Worm (Caenorhabditis elegans) whole organism, early embryonic: ENCODE measurements around the gene gtap-1.

Source experiments
- B0310.2 ChIP-seq: sonication (generic microtip); optimal IDR thresholded peaks from 2 replicates; lab custom pipeline; 2016; ENCODE audit warnings: mild to moderate bottlenecking, missing genetic modification characterization, missing compliant biosample characterization
- F13C5.2 ChIP-seq: sonication (generic microtip); optimal IDR thresholded peaks from 2 replicates; lab custom pipeline; 2017; ENCODE audit warnings: mild to moderate bottlenecking, missing genetic modification characterization, inconsistent platforms, missing compliant biosample characterization
- aly-1 ChIP-seq: sonication (generic microtip); optimal IDR thresholded peaks from 2 replicates; lab custom pipeline; 2016; ENCODE audit warnings: missing genetic modification characterization, missing compliant biosample characterization
- ama-1 ChIP-seq: fragments of 150-350 bp; optimal IDR thresholded peaks from 2 replicates; lab custom pipeline; 2014
- ceh-13 ChIP-seq: fragments of 200-800 bp; sonication (Bioruptor generic); optimal IDR thresholded peaks from 2 replicates; lab custom pipeline; 2018; ENCODE audit warnings: mild to moderate bottlenecking, missing genetic modification characterization, missing compliant biosample characterization
- ceh-36 ChIP-seq: sonication (generic microtip); optimal IDR thresholded peaks from 2 replicates; lab custom pipeline; 2016; ENCODE audit warnings: missing genetic modification characterization, inconsistent platforms, missing compliant biosample characterization
- ets-7 ChIP-seq: sonication (generic microtip); optimal IDR thresholded peaks from 2 replicates; lab custom pipeline; 2016; ENCODE audit warnings: missing genotype, missing genetic modification characterization, missing compliant biosample characterization
- flt-1 ChIP-seq: fragments of 200-800 bp; sonication (Bioruptor generic); IDR thresholded peaks from 2 replicates; pipeline ENCODE4 v1.3.6; 2022; ENCODE audit warnings: missing genetic modification characterization, missing compliant biosample characterization
- hmbx-1 ChIP-seq: sonication (generic microtip); optimal IDR thresholded peaks from 2 replicates; lab custom pipeline; 2016; ENCODE audit warnings: mild to moderate bottlenecking, missing genetic modification characterization, missing compliant biosample characterization
- hmg-4 ChIP-seq: fragments of 200-800 bp; sonication (Bioruptor generic); optimal IDR thresholded peaks from 2 replicates; lab custom pipeline; 2018; ENCODE audit warnings: mild to moderate bottlenecking, missing genetic modification characterization, missing compliant biosample characterization
- hnd-1 ChIP-seq: sonication (generic microtip); optimal IDR thresholded peaks from 2 replicates; lab custom pipeline; 2016; ENCODE audit warnings: missing genetic modification characterization, missing compliant biosample characterization
- pes-1 ChIP-seq: fragments of 200-800 bp; sonication (Bioruptor generic); IDR thresholded peaks from 2 replicates; pipeline ENCODE4 v1.3.6; 2022; ENCODE audit warnings: missing genetic modification reagents, missing genetic modification characterization, missing compliant biosample characterization
- scrt-1 ChIP-seq: fragments of 200-800 bp; sonication (Bioruptor generic); IDR thresholded peaks from 2 replicates; pipeline ENCODE4 v1.3.6; 2022; ENCODE audit warnings: missing genetic modification characterization, missing compliant biosample characterization
- sea-1 ChIP-seq: fragments of 200-800 bp; sonication (Bioruptor generic); conservative IDR thresholded peaks from 2 replicates; pipeline ENCODE4 v1.3.6; 2022; ENCODE audit warnings: missing genetic modification characterization, missing compliant biosample characterization
- tbx-11 ChIP-seq: fragments of 200-800 bp; sonication (Bioruptor generic); IDR thresholded peaks from 2 replicates; pipeline ENCODE4 v1.3.6; 2022; ENCODE audit warnings: missing genetic modification characterization, missing compliant biosample characterization
- tbx-37 ChIP-seq: fragments of 200-800 bp; sonication (Bioruptor generic); conservative IDR thresholded peaks from 2 replicates; pipeline ENCODE4 v1.3.6; 2022; ENCODE audit warnings: missing genetic modification reagents, missing genetic modification characterization, missing compliant biosample characterization
- tra-4 ChIP-seq: sonication (generic microtip); optimal IDR thresholded peaks from 2 replicates; lab custom pipeline; 2017; ENCODE audit warnings: missing genetic modification characterization, missing compliant biosample characterization

Gene gtap-1

DNA sequence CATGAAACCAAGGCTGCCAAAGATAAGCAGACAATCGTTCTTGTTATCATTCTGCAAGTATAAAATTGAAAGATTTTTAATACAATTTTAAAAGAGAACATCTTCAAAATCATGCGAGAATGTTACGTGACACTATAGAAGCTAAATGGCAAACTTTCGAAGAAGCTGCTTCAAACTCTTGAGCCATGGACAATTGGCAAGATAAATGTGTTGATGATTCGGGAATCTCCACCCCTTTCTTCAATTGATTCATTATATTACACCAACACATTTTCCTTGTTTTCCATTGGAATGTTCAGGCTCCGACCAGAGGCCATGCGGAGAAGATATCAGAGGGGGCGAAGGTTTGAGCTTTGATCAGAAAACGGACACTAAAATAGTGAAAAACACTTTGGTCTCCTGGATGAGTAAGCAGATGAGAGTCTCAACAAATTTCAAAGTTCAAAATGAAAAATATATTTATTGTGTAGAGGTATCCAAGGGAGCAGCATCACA is 8.1 kb upstream of the gtap-1 start, which contains the start of gene lec-5:
lec-5 (minus strand) TSS at position 51 of the 495 bp plus-strand sequence.
- TF ChIP-seq pes-1 (GFP tag; lab: Robert Waterston, UW) (no peak), scrt-1 (GFP tag; lab: Robert Waterston, UW) (no peak), ceh-36 (tag; lab: Kevin White, UChicago) (no peak), hmg-4 (no peak), hmbx-1 (tag; lab: Kevin White, UChicago) (no peak), ceh-13 (GFP tag; lab: Kevin White, UChicago) (no peak)

DNA sequence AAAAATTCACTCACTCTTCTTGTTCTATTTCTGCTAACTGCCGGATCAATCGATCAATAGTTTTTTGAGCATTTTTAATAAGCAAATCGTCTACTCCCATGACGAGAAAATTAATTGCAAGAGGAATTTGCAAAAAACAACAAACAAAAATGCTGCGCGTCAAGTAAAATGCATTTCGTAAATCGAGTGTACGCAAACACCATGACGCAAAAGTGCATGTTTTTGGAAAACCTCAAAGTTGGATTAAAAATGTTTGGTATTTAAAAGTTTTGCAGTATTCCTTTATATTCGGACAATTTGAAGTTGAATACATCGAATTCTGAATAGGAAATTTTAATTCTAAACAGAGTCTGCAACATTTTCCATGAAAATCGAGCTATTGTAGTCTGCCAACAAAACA is 6.2 kb upstream of the gtap-1 start, which contains the start of gene ZK1248.19:
ZK1248.19 (minus strand) TSS at position 188 of the 400 bp plus-strand sequence.
- TF ChIP-seq tra-4 (tag; lab: Kevin White, UChicago) (no peak), ets-7 (tag; lab: Kevin White, UChicago) (no peak), ceh-36 (tag; lab: Kevin White, UChicago) (no peak), B0310.2 (tag; lab: Kevin White, UChicago) (no peak), scrt-1 (GFP tag; lab: Robert Waterston, UW) (no peak), sea-1 (GFP tag; lab: Robert Waterston, UW) (no peak), flt-1 (GFP tag; lab: Robert Waterston, UW) (no peak), hnd-1 (tag; lab: Kevin White, UChicago) (no peak), F13C5.2 (tag; lab: Kevin White, UChicago) (no peak), hmbx-1 (tag; lab: Kevin White, UChicago) (no peak), pes-1 (GFP tag; lab: Robert Waterston, UW) (no peak), hmg-4 (no peak), tbx-11 (no peak), tbx-37 (GFP tag; lab: Robert Waterston, UW) (no peak), aly-1 (tag; lab: Kevin White, UChicago) (no peak), ama-1 (lab: Kevin White, UChicago) (no peak), ceh-13 (GFP tag; lab: Kevin White, UChicago) (no peak)

DNA sequence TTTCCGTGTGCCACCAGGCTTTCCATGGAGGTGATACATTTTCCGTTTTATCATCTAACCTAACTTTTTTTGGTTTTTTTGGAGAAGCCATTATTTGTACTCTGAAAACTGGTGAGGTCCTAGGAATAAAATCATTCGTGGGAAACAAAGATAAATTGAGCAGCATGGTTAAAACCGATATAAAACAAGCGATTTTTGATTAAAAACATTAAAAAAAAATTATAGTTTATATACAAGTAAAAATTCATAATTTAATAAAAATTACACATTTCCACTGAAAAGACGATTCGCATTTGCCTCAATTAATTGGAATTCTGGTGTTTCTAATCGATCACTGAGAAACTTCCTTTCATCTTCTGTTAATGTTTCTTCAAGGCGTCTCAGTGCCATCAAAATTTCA is 5.4 kb upstream of the gtap-1 start, which contains the start of gene ZK1248.15:
ZK1248.15 (minus strand) TSS at position 101 of the 400 bp plus-strand sequence.
- no peak for TF ChIP-seq B0310.2 (tag; lab: Kevin White, UChicago)
- TF ChIP-seq pes-1 (GFP tag; lab: Robert Waterston, UW): no peak
- no peak for TF ChIP-seq tra-4 (tag; lab: Kevin White, UChicago)
- TF ChIP-seq aly-1 (tag; lab: Kevin White, UChicago): no peak
- TF ChIP-seq flt-1 (GFP tag; lab: Robert Waterston, UW): no peak
- TF ChIP-seq tbx-11: no peak
- no peak for TF ChIP-seq ceh-36 (tag; lab: Kevin White, UChicago)

DNA sequence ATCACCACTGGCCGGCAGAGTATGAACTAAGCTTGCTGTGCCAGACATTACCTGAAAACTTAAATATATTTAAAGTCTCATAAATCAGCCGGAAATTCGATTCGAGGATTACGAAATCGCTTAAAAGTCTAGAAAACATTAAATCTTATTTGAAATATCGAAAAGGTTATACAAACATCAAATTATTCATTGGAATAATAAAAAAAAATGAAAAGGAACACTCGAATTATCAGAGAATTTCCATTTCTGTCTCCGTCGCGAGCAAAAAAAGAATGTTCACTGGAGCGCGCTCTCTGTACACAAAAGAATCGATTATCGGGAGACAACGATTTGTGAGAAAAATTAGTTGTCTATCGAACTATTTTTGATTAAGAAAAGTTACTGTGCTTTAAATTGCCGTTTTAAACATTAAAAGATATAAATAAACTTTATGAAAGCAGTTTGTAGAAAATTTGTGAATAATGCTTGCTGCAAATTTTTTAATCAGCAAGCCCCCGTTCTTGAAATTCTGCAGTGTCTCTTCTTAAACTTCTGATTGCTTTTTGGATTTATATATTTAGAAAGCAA is 3.2 kb upstream of the gtap-1 start, which contains the start of gene fzo-1:
fzo-1 (minus strand) TSS at position 51 of the 567 bp plus-strand sequence.
- peak; percentile 40 for TF ChIP-seq hnd-1 (tag; lab: Kevin White, UChicago)
- peak; percentile 26 for TF ChIP-seq F13C5.2 (tag; lab: Kevin White, UChicago)
- peak; percentile 48 for TF ChIP-seq ets-7 (tag; lab: Kevin White, UChicago)
- TF ChIP-seq hmg-4: no peak
- peak; percentile 36 for TF ChIP-seq ceh-13 (GFP tag; lab: Kevin White, UChicago)
- TF ChIP-seq tbx-37 (GFP tag; lab: Robert Waterston, UW): 0 out of 2 replicates have a peak, but pooled peaks have one; percentile 26
- TF ChIP-seq B0310.2 (tag; lab: Kevin White, UChicago): peak; percentile 21
- TF ChIP-seq tra-4 (tag; lab: Kevin White, UChicago): peak; percentile 14
- TF ChIP-seq hmbx-1 (tag; lab: Kevin White, UChicago): no peak
- TF ChIP-seq aly-1 (tag; lab: Kevin White, UChicago): no peak
- TF ChIP-seq ceh-36 (tag; lab: Kevin White, UChicago): no peak

DNA sequence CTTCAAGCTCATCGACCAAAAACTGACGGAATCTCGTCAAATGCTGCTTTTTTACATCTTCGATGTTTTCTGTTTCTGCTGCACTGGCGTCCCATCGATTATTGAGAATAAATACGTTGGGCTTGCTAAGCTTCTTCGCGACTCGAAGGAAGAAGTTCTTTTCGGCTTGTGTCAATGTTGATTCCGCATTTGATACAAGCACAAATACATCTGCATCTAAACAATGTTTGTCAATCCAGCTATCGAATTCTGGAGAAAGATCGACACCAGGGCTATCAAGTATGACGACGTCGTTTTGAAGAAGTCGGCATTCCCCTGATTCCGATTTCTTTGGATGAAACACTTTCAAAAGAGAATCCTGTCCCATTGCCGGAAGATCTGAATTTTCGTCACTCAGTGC is 2.1 kb upstream of the gtap-1 start:
- TF ChIP-seq sea-1 (GFP tag; lab: Robert Waterston, UW) (no peak), pes-1 (GFP tag; lab: Robert Waterston, UW) (no peak), aly-1 (tag; lab: Kevin White, UChicago) (no peak), B0310.2 (tag; lab: Kevin White, UChicago) (no peak)

DNA sequence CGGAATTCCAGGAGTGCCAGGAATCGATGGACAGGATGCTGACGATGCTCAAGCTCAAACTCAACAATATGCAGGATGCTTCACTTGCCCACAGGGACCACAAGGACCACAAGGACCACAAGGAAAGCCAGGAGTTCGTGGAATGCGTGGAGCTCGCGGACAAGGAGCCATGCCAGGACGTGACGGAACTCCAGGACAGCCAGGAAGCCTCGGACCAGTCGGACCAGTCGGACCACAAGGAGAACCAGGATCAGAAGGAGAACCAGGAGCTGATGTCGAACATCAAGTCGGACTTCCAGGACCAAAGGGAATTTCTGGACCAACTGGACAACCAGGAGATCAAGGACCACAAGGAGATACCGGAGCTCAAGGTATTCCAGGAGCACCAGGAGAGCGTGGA is 1.7 kb downstream of the gtap-1 start:
- TF ChIP-seq tbx-37 (GFP tag; lab: Robert Waterston, UW) (no peak), ets-7 (tag; lab: Kevin White, UChicago) (no peak), hmg-4 (no peak), tbx-11 (no peak), tra-4 (tag; lab: Kevin White, UChicago) (no peak), hmbx-1 (tag; lab: Kevin White, UChicago) (no peak), scrt-1 (GFP tag; lab: Robert Waterston, UW) (no peak), B0310.2 (tag; lab: Kevin White, UChicago) (no peak), flt-1 (GFP tag; lab: Robert Waterston, UW) (no peak), aly-1 (tag; lab: Kevin White, UChicago) (no peak), F13C5.2 (tag; lab: Kevin White, UChicago) (no peak), pes-1 (GFP tag; lab: Robert Waterston, UW) (no peak), hnd-1 (tag; lab: Kevin White, UChicago) (no peak), sea-1 (GFP tag; lab: Robert Waterston, UW) (no peak), ama-1 (lab: Kevin White, UChicago) (no peak), ceh-36 (tag; lab: Kevin White, UChicago) (no peak), ceh-13 (GFP tag; lab: Kevin White, UChicago) (no peak)

DNA sequence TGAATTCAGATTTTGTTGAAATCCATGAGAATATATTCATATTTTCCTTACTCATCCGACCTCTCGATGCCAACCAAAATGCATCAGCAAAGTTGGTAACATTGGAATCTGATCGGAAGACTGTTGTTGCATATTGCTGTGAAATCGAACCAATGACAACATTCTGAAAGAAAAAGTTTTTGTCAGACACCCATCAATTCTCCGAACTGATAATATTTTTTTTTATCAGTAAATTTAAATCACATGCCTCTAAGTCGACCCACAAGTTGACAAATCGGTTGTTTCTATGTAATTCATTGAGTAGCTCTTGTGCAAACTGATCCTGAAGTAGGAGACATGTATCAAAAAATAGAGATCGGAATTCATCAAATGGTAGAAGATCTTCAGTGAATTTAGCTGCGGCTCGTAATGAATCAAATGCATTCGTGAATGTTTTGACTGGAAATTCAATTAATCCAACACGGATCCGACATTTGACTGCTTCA is 3.1 kb downstream of the gtap-1 start, which contains the start of gene col-74:
col-74 (plus strand) TSS at position 435 of the 485 bp plus-strand sequence.
- no peak for TF ChIP-seq aly-1 (tag; lab: Kevin White, UChicago)
- no peak for TF ChIP-seq tbx-11
- TF ChIP-seq sea-1 (GFP tag; lab: Robert Waterston, UW): no peak
- no peak for TF ChIP-seq flt-1 (GFP tag; lab: Robert Waterston, UW)
- no peak for TF ChIP-seq pes-1 (GFP tag; lab: Robert Waterston, UW)
- no peak for TF ChIP-seq ama-1 (lab: Kevin White, UChicago)
- no peak for TF ChIP-seq ets-7 (tag; lab: Kevin White, UChicago)
- no peak for TF ChIP-seq ceh-13 (GFP tag; lab: Kevin White, UChicago)
